Worm (Caenorhabditis elegans): Measurements from ENCODE around the gene gst-40.

The gst-40 gene

ce11 chrIV:807027-807516, 46.8 kb downstream of the gst-40 start, which contains the start of gene Y55F3BL.6:
TSS of gene Y55F3BL.6 (minus strand) at chrIV:807077.
- TF ChIP-seq T20F7.1 (GFP tag; optimal IDR thresholded peaks at IDR 0.05) (peak; percentile 21), nhr-237 (tag; optimal IDR thresholded peaks at IDR 0.05) (no peak), Y48G9A.11 (GFP tag; IDR thresholded peaks at IDR 0.05) (peak; percentile 96), spr-1 (tag; optimal IDR thresholded peaks at IDR 0.05) (no peak), nhr-42 (GFP tag; IDR thresholded peaks at IDR 0.05) (no peak), lin-38 (GFP tag; IDR thresholded peaks at IDR 0.05) (peak; percentile 17; the same call in 1 of the 2 replicates), jun-1 (tag; optimal IDR thresholded peaks at IDR 0.05) (no peak), gei-8 (GFP tag; optimal IDR thresholded peaks at IDR 0.05) (no peak)

Data from whole organism, L4 larva.